Worm (Caenorhabditis elegans): Measurements from ENCODE around the gene T13H5.1.

ce11 chrII:8457438-8457837 is 51.4 kb downstream of the T13H5.1 start, which contains the start of gene zyg-9:
- TF ChIP-seq fkh-10 (GFP tag; optimal IDR thresholded peaks at IDR 0.05) (no peak), pha-4 (tag; optimal IDR thresholded peaks at IDR 0.05) (no peak), ref-2 (tag; optimal IDR thresholded peaks at IDR 0.05) (no peak), ama-1 (optimal IDR thresholded peaks at IDR 0.05) (no peak), elt-2 (tag; optimal IDR thresholded peaks at IDR 0.05) (no peak)

Measured in whole organism, late embryonic.